Worm (Caenorhabditis elegans) whole organism, young adult: ENCODE data around the gene str-207.

Source experiments
- B0019.2 ChIP-seq: fragments of 200-800 bp; sonication (Bioruptor generic); conservative IDR thresholded peaks from 2 replicates; pipeline ENCODE4 v1.3.6; 2022; ENCODE audit warnings: missing genetic modification reagents, missing genetic modification characterization, missing compliant biosample characterization
- B0336.3 ChIP-seq: fragments of 200-800 bp; sonication (Bioruptor generic); IDR thresholded peaks from 2 replicates; pipeline ENCODE4 v1.3.6; 2022; ENCODE audit warnings: missing genetic modification characterization, missing compliant biosample characterization
- D2030.7 ChIP-seq: fragments of 200-800 bp; sonication (Bioruptor generic); IDR thresholded peaks from 2 replicates; pipeline ENCODE4 v1.3.6; 2022; ENCODE audit warnings: missing genetic modification reagents, missing genetic modification characterization, missing compliant biosample characterization
- F10E7.11 ChIP-seq: sonication (generic microtip); optimal IDR thresholded peaks from 2 replicates; lab custom pipeline; 2017; ENCODE audit warnings: mild to moderate bottlenecking, missing genetic modification characterization, moderate library complexity, missing compliant biosample characterization
- F33H1.4 ChIP-seq: fragments of 200-800 bp; sonication (Bioruptor generic); IDR thresholded peaks from 2 replicates; pipeline ENCODE4 v1.3.6; 2022; ENCODE audit warnings: missing genetic modification reagents, missing genetic modification characterization, missing compliant biosample characterization
- F49E8.2 ChIP-seq: sonication (generic microtip); optimal IDR thresholded peaks from 3 replicates; lab custom pipeline; 2017; ENCODE audit warnings: missing genetic modification characterization, mild to moderate bottlenecking, missing compliant biosample characterization, antibody characterized with exemption, moderate library complexity; ENCODE audit not compliant: insufficient read depth
- F55B11.4 ChIP-seq: sonication (generic microtip); optimal IDR thresholded peaks from 2 replicates; lab custom pipeline; 2016; ENCODE audit warnings: missing compliant biosample characterization, missing genetic modification characterization, borderline replicate concordance; ENCODE audit not compliant: insufficient read depth
- F57C9.4 ChIP-seq: sonication (generic microtip); optimal IDR thresholded peaks from 2 replicates; lab custom pipeline; 2017; ENCODE audit warnings: mild to moderate bottlenecking, missing genetic modification characterization, missing compliant biosample characterization
- T26A5.8 ChIP-seq: sonication (generic microtip); optimal IDR thresholded peaks from 2 replicates; lab custom pipeline; 2016; ENCODE audit warnings: missing genetic modification characterization, missing compliant biosample characterization
- Y53G8AR.9 ChIP-seq: fragments of 200-800 bp; sonication (Bioruptor generic); conservative IDR thresholded peaks from 2 replicates; pipeline ENCODE4 v1.3.6; 2022; ENCODE audit warnings: missing genetic modification reagents, missing genetic modification characterization, missing compliant biosample characterization
- Y79H2A.3 ChIP-seq: fragments of 200-800 bp; sonication (Bioruptor generic); conservative IDR thresholded peaks from 2 replicates; pipeline ENCODE4 v1.3.6; 2022; ENCODE audit warnings: missing genetic modification reagents, missing genetic modification characterization, missing compliant biosample characterization
- aptf-3 ChIP-seq: fragments of 200-800 bp; sonication (Bioruptor generic); IDR thresholded peaks from 2 replicates; pipeline ENCODE4 v1.3.6; 2022; ENCODE audit warnings: missing genetic modification characterization, missing compliant biosample characterization
- atf-7 ChIP-seq: sonication (generic microtip); optimal IDR thresholded peaks from 2 replicates; lab custom pipeline; 2017; ENCODE audit warnings: mild to moderate bottlenecking, missing genetic modification characterization, missing compliant biosample characterization
- athp-1 ChIP-seq: sonication (generic microtip); optimal IDR thresholded peaks from 2 replicates; lab custom pipeline; 2017; ENCODE audit warnings: mild to moderate bottlenecking, missing genetic modification characterization, missing compliant biosample characterization
- bed-2 ChIP-seq: fragments of 200-800 bp; sonication (Bioruptor generic); IDR thresholded peaks from 2 replicates; pipeline ENCODE4 v1.3.6; 2022; ENCODE audit warnings: missing genetic modification reagents, missing genetic modification characterization, missing compliant biosample characterization
- cebp-2 ChIP-seq: fragments of 200-800 bp; sonication (Bioruptor generic); IDR thresholded peaks from 2 replicates; pipeline ENCODE4 v1.3.6; 2022; ENCODE audit warnings: missing genetic modification characterization, missing compliant biosample characterization
- ceh-91 ChIP-seq: fragments of 200-800 bp; sonication (Bioruptor generic); IDR thresholded peaks from 2 replicates; pipeline ENCODE4 v1.3.6; 2022; ENCODE audit warnings: missing genetic modification reagents, missing genetic modification characterization, missing compliant biosample characterization
- chd-7 ChIP-seq: sonication (generic microtip); optimal IDR thresholded peaks from 2 replicates; lab custom pipeline; 2016; ENCODE audit warnings: mild to moderate bottlenecking, missing genetic modification characterization, moderate library complexity, missing compliant biosample characterization
- egl-18 ChIP-seq: fragments of 200-800 bp; sonication (Bioruptor generic); IDR thresholded peaks from 2 replicates; pipeline ENCODE4 v1.3.6; 2022; ENCODE audit warnings: missing genetic modification reagents, missing genetic modification characterization, missing compliant biosample characterization
- egl-44 ChIP-seq: fragments of 200-800 bp; sonication (Bioruptor generic); IDR thresholded peaks from 2 replicates; pipeline ENCODE4 v1.3.6; 2022; ENCODE audit warnings: missing genetic modification reagents, missing genetic modification characterization, missing compliant biosample characterization
- hlh-12 ChIP-seq: sonication (generic microtip); optimal IDR thresholded peaks from 2 replicates; lab custom pipeline; 2016; ENCODE audit warnings: missing genetic modification characterization, missing compliant biosample characterization
- hrde-1 ChIP-seq: sonication (generic microtip); optimal IDR thresholded peaks from 2 replicates; lab custom pipeline; 2016; ENCODE audit warnings: missing genetic modification characterization, mild to moderate bottlenecking, missing compliant biosample characterization, moderate library complexity, missing genotype, missing genetic modification reagents, borderline replicate concordance
- hsf-1 ChIP-seq: fragments of 200-800 bp; sonication (Bioruptor generic); IDR thresholded peaks from 2 replicates; pipeline ENCODE4 v1.3.6; 2022; ENCODE audit warnings: missing genetic modification reagents, missing genetic modification characterization, missing compliant biosample characterization
- lag-1 ChIP-seq: fragments of 200-800 bp; sonication (Bioruptor generic); IDR thresholded peaks from 2 replicates; pipeline ENCODE4 v1.3.6; 2022; ENCODE audit warnings: missing genetic modification reagents, missing genetic modification characterization, missing compliant biosample characterization
- lsl-1 ChIP-seq: fragments of 200-800 bp; sonication (Bioruptor generic); optimal IDR thresholded peaks from 2 replicates; lab custom pipeline; 2018; ENCODE audit warnings: mild to moderate bottlenecking, missing genetic modification characterization, moderate library complexity, missing compliant biosample characterization
- lsy-27 ChIP-seq: sonication (generic microtip); optimal IDR thresholded peaks from 2 replicates; lab custom pipeline; 2017; ENCODE audit warnings: missing genetic modification characterization, mild to moderate bottlenecking, missing compliant biosample characterization, antibody characterized with exemption, missing genotype, borderline replicate concordance; ENCODE audit not compliant: insufficient read depth
- madf-8 ChIP-seq: fragments of 200-800 bp; sonication (Bioruptor generic); conservative IDR thresholded peaks from 2 replicates; pipeline ENCODE4 v1.3.6; 2022; ENCODE audit warnings: missing genetic modification reagents, missing genetic modification characterization, missing compliant biosample characterization
- mel-28 ChIP-seq: sonication (generic microtip); optimal IDR thresholded peaks from 2 replicates; lab custom pipeline; 2016; ENCODE audit warnings: borderline replicate concordance, mild to moderate bottlenecking, missing genetic modification characterization, missing compliant biosample characterization
- mxl-1 ChIP-seq: sonication (generic microtip); optimal IDR thresholded peaks from 2 replicates; lab custom pipeline; 2016; ENCODE audit warnings: missing genetic modification characterization, missing compliant biosample characterization
- nfya-1 ChIP-seq: sonication (generic microtip); optimal IDR thresholded peaks from 2 replicates; lab custom pipeline; 2017; ENCODE audit warnings: antibody characterized with exemption, missing compliant biosample characterization, missing genetic modification characterization, borderline replicate concordance; ENCODE audit not compliant: insufficient read depth
- nfya-2 ChIP-seq: fragments of 200-800 bp; sonication (Bioruptor generic); IDR thresholded peaks from 2 replicates; pipeline ENCODE4 v1.3.6; 2022; ENCODE audit warnings: missing genetic modification reagents, missing genetic modification characterization, missing compliant biosample characterization
- nfyb-1 ChIP-seq: fragments of 200-800 bp; sonication (Bioruptor generic); IDR thresholded peaks from 2 replicates; pipeline ENCODE4 v1.3.6; 2022; ENCODE audit warnings: missing genetic modification reagents, missing genetic modification characterization, missing compliant biosample characterization
- nhr-90 ChIP-seq: sonication (generic microtip); optimal IDR thresholded peaks from 2 replicates; lab custom pipeline; 2016; ENCODE audit warnings: missing genotype, mild to moderate bottlenecking, missing genetic modification characterization, missing compliant biosample characterization
- repo-1 ChIP-seq: sonication (generic microtip); optimal IDR thresholded peaks from 2 replicates; lab custom pipeline; 2017; ENCODE audit warnings: mild to moderate bottlenecking, missing genetic modification characterization, missing compliant biosample characterization
- sea-2 ChIP-seq: fragments of 200-800 bp; sonication (Bioruptor generic); IDR thresholded peaks from 2 replicates; pipeline ENCODE4 v1.3.6; 2022; ENCODE audit warnings: missing genetic modification characterization, missing compliant biosample characterization
- snpc-4 ChIP-seq, 5 experiments: fragments of 150-350 bp in 1 of 5; sonication (generic microtip) in 4 of 5; optimal IDR thresholded peaks; 2 replicates each; lab custom pipeline; 2014 to 2018; ENCODE audit warnings: missing genetic modification characterization in 5 of 5, missing biosample characterization in 3 of 5, antibody characterized with exemption in 2 of 5, mild to moderate bottlenecking in 2 of 5, missing compliant biosample characterization in 2 of 5, missing genotype in 2 of 5, moderate library complexity in 2 of 5, missing genetic modification reagents in 1 of 5
- tlf-1 ChIP-seq: fragments of 200-800 bp; sonication (Bioruptor generic); optimal IDR thresholded peaks from 2 replicates; lab custom pipeline; 2018; ENCODE audit warnings: mild to moderate bottlenecking, missing genetic modification characterization, missing compliant biosample characterization
- zfh-2 ChIP-seq: fragments of 200-800 bp; sonication (Bioruptor generic); conservative IDR thresholded peaks from 2 replicates; pipeline ENCODE4 v1.3.6; 2022; ENCODE audit warnings: missing genetic modification reagents, missing genetic modification characterization, missing compliant biosample characterization
- ztf-3 ChIP-seq: fragments of 200-800 bp; sonication (Bioruptor generic); optimal IDR thresholded peaks from 2 replicates; lab custom pipeline; 2018; ENCODE audit warnings: mild to moderate bottlenecking, missing genetic modification characterization, missing compliant biosample characterization

Gene str-207

ce11 chrV:4932814-4933213 is 18.7 kb upstream of the str-207 start, which contains the start of gene C02E7.10:
Gene C02E7.10, minus strand, starts transcription at chrV:4933045.
- TF ChIP-seq nfya-2 (GFP tag; lab: Robert Waterston, UW), result no peak
- TF ChIP-seq aptf-3, result no peak
- no peak for TF ChIP-seq F10E7.11 (tag; lab: Kevin White, UChicago)
- TF ChIP-seq B0336.3, result no peak
- TF ChIP-seq zfh-2 (GFP tag; lab: Robert Waterston, UW), result no peak
- TF ChIP-seq hlh-12, result no peak

ce11 chrV:4933268-4933667 is 18.3 kb upstream of the str-207 start:
- no peak for TF ChIP-seq lsy-27 (tag; lab: Kevin White, UChicago)
- no peak for TF ChIP-seq nfyb-1 (GFP tag; lab: Robert Waterston, UW)
- no peak for TF ChIP-seq F55B11.4 (tag; lab: Kevin White, UChicago)
- no peak for TF ChIP-seq F57C9.4
- TF ChIP-seq egl-18 (GFP tag; lab: Robert Waterston, UW), result no peak
- TF ChIP-seq ztf-3 (GFP tag; lab: Kevin White, UChicago), result no peak
- TF ChIP-seq mxl-1, result no peak
- TF ChIP-seq F49E8.2 (tag; lab: Kevin White, UChicago), result no peak
- no peak for TF ChIP-seq egl-44 (GFP tag; lab: Robert Waterston, UW)
- TF ChIP-seq sea-2, result no peak
- TF ChIP-seq chd-7 (tag; lab: Kevin White, UChicago), result no peak
- TF ChIP-seq Y53G8AR.9 (GFP tag; lab: Robert Waterston, UW), result no peak
- TF ChIP-seq, all 124 proteins: peak for 0

- TF ChIP-seq cebp-2 (GFP tag; lab: Robert Waterston, UW) (no peak), tlf-1 (GFP tag; lab: Kevin White, UChicago) (no peak), lsy-27 (tag; lab: Kevin White, UChicago) (no peak), F33H1.4 (GFP tag; lab: Robert Waterston, UW) (no peak), hlh-12 (no peak), egl-44 (GFP tag; lab: Robert Waterston, UW) (no peak), lag-1 (GFP tag; lab: Robert Waterston, UW) (no peak), B0019.2 (no peak), repo-1 (tag; lab: Kevin White, UChicago) (no peak), madf-8 (GFP tag; lab: Robert Waterston, UW) (no peak), lsl-1 (GFP tag; lab: Kevin White, UChicago) (no peak), mel-28 (no peak), nfya-1 (tag; lab: Kevin White, UChicago) (no peak), nfyb-1 (GFP tag; lab: Robert Waterston, UW) (no peak), athp-1 (tag; lab: Kevin White, UChicago) (no peak), D2030.7 (GFP tag; lab: Robert Waterston, UW) (no peak), hrde-1 (tag; lab: Kevin White, UChicago) (no peak), T26A5.8 (tag; lab: Kevin White, UChicago) (no peak)
- TF ChIP-seq, all 124 proteins: peak for 0
Observed at ce11 chrV:4934406-4934805, 17.1 kb upstream of the str-207 start, which contains the start of gene catp-2. Gene catp-2, plus strand, starts transcription at chrV:4934706.

- TF ChIP-seq F57C9.4 (no peak), ceh-91 (no peak), atf-7 (tag; lab: Kevin White, UChicago) (no peak), bed-2 (GFP tag; lab: Robert Waterston, UW) (no peak), Y79H2A.3 (GFP tag; lab: Robert Waterston, UW) (no peak), snpc-4 (GFP tag; optimal IDR thresholded peaks at IDR 0.05; lab: Kevin White, UChicago) (no peak), snpc-4 (tag; optimal IDR thresholded peaks at IDR 0.05; lab: Kevin White, UChicago) (no peak), hsf-1 (GFP tag; lab: Robert Waterston, UW) (no peak), nhr-90 (tag; lab: Kevin White, UChicago) (no peak)
Observed at ce11 chrV:4935096-4935495, 16.4 kb upstream of the str-207 start.
